Fruit fly (Drosophila melanogaster) S2 (cell line): ENCODE results near the gene CG3588.

Source experiments
- CG8478 ChIP-seq: fragments of >200 bp; optimal IDR thresholded peaks from 2 replicates; lab custom pipeline; 2018
- CTCF ChIP-seq, 2 experiments: fragments of >200 bp; optimal IDR thresholded peaks; 2 replicates each; lab custom pipeline; 2018

CG3588 gene

DNA sequence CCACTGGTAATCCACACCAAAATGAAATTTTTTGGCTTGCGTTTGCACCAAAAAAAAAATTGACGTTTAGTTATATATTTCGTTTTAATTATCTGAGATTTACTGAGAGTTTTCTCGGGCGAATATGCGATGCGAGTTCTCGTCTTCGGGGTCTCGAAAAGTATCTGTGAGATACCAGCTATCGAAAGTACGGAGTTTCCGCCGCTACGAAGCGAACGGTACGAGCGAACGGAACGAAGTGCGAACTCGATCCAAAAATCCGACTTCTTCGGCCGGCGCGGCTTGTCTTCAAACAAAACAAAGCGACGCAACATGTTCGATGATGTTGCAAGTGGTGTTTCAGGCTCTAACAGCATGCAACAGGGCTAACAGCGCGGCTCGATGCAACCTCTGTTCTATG is 54.0 kb downstream of the CG3588 start, which contains the start of gene rst:
Gene rst (minus strand): TSS at position 242 of the 400 bp plus-strand sequence.
- TF ChIP-seq CG8478 (lab: Kevin White, UChicago) (no peak), CTCF (optimal IDR thresholded peaks at IDR 0.05; lab: Kevin White, UChicago) (no peak)
